Fruit fly (Drosophila melanogaster) whole organism, embryonic: ENCODE results near the gene CG5013.

Experiments used
- Blimp-1 ChIP-seq: fragments of 200-800 bp; sonication (Bioruptor generic); optimal IDR thresholded peaks from 3 replicates; lab custom pipeline; 2018; ENCODE audit warnings: missing biosample characterization, missing genetic modification characterization, mild to moderate bottlenecking, moderate library complexity, missing genetic modification reagents
- CG10979 ChIP-seq: fragments of 200-800 bp; sonication (Bioruptor generic); optimal IDR thresholded peaks from 2 replicates; lab custom pipeline; 2018; ENCODE audit warnings: missing biosample characterization, mild to moderate bottlenecking, missing genetic modification characterization, moderate library complexity
- CG11398 ChIP-seq: fragments of 200-800 bp; sonication (Bioruptor generic); optimal IDR thresholded peaks from 2 replicates; lab custom pipeline; 2016; ENCODE audit warnings: missing biosample characterization, missing genetic modification characterization
- CG11560 ChIP-seq: fragments of 200-800 bp; sonication (Bioruptor generic); IDR thresholded peaks from 3 replicates; pipeline ENCODE4 v1.3.6; 2022; ENCODE audit warnings: missing biosample characterization, missing genetic modification characterization
- CG11696 ChIP-seq: fragments of 200-800 bp; sonication (Bioruptor generic); IDR thresholded peaks from 2 replicates; pipeline ENCODE4 v1.3.6; 2022; ENCODE audit warnings: missing biosample characterization, missing genetic modification characterization
- CG12104 ChIP-seq: fragments of 200-800 bp; sonication (Bioruptor generic); optimal IDR thresholded peaks from 3 replicates; lab custom pipeline; 2016; ENCODE audit warnings: missing biosample characterization, missing genetic modification characterization
- CG12219 ChIP-seq: fragments of 200-800 bp; sonication (Bioruptor generic); optimal IDR thresholded peaks from 3 replicates; lab custom pipeline; 2018; ENCODE audit warnings: missing biosample characterization, mild to moderate bottlenecking, missing genetic modification characterization
- CG12769 ChIP-seq: fragments of 200-800 bp; sonication (Bioruptor generic); optimal IDR thresholded peaks from 2 replicates; lab custom pipeline; 2019; ENCODE audit warnings: missing biosample characterization, mild to moderate bottlenecking, missing genetic modification characterization, moderate library complexity
- CG13424 ChIP-seq: fragments of 200-800 bp; sonication (Bioruptor generic); optimal IDR thresholded peaks from 2 replicates; lab custom pipeline; 2019; ENCODE audit warnings: missing biosample characterization, mild to moderate bottlenecking, missing genetic modification characterization, moderate library complexity
- CG14710 ChIP-seq: fragments of 200-800 bp; sonication (Bioruptor generic); optimal IDR thresholded peaks from 3 replicates; lab custom pipeline; 2019; ENCODE audit warnings: missing biosample characterization, mild to moderate bottlenecking, missing genetic modification characterization, moderate library complexity
- CG15269 ChIP-seq: fragments of 200-800 bp; sonication (Bioruptor generic); optimal IDR thresholded peaks from 2 replicates; lab custom pipeline; 2018; ENCODE audit warnings: missing biosample characterization, mild to moderate bottlenecking, missing genetic modification characterization, moderate library complexity
- CG17568 ChIP-seq: fragments of 200-800 bp; sonication (Bioruptor generic); optimal IDR thresholded peaks from 2 replicates; lab custom pipeline; 2018; ENCODE audit warnings: missing biosample characterization, mild to moderate bottlenecking, missing genetic modification characterization, moderate library complexity
- CG18476 ChIP-seq: fragments of 200-800 bp; sonication (Bioruptor generic); optimal IDR thresholded peaks from 2 replicates; lab custom pipeline; 2016; ENCODE audit warnings: missing biosample characterization, mild to moderate bottlenecking, missing genetic modification characterization
- CG2678 ChIP-seq: fragments of 200-800 bp; sonication (Bioruptor generic); optimal IDR thresholded peaks from 3 replicates; lab custom pipeline; 2019; ENCODE audit warnings: missing biosample characterization, mild to moderate bottlenecking, missing genetic modification characterization, moderate library complexity
- CG31441 ChIP-seq: fragments of 200-800 bp; sonication (Bioruptor generic); IDR thresholded peaks from 2 replicates; pipeline ENCODE4 v1.3.6; 2022; ENCODE audit warnings: missing biosample characterization, missing genetic modification characterization
- CG42726 ChIP-seq: fragments of 200-800 bp; sonication (Bioruptor generic); IDR thresholded peaks from 2 replicates; pipeline ENCODE4 v1.3.6; 2022; ENCODE audit warnings: missing biosample characterization, missing genetic modification characterization; ENCODE audit not compliant: partially characterized antibody
- CG5180 ChIP-seq: fragments of 200-800 bp; sonication (Bioruptor generic); optimal IDR thresholded peaks from 3 replicates; lab custom pipeline; 2017; ENCODE audit warnings: missing biosample characterization, missing genetic modification characterization, mild to moderate bottlenecking, moderate library complexity, missing genetic modification reagents
- CG6813 ChIP-seq: fragments of 200-800 bp; sonication (Bioruptor generic); optimal IDR thresholded peaks from 2 replicates; lab custom pipeline; 2017; ENCODE audit warnings: missing biosample characterization, missing genetic modification characterization, mild to moderate bottlenecking, moderate library complexity, missing genetic modification reagents
- CG6854 ChIP-seq: fragments of 200-800 bp; sonication (Bioruptor generic); optimal IDR thresholded peaks from 3 replicates; lab custom pipeline; 2017; ENCODE audit warnings: missing biosample characterization, mild to moderate bottlenecking, missing genetic modification characterization
- CG7556 ChIP-seq: fragments of 200-800 bp; sonication (Bioruptor generic); optimal IDR thresholded peaks from 2 replicates; lab custom pipeline; 2017; ENCODE audit warnings: missing biosample characterization, mild to moderate bottlenecking, missing genetic modification characterization
- CG8388 ChIP-seq: fragments of 200-800 bp; sonication (Bioruptor generic); optimal IDR thresholded peaks from 2 replicates; lab custom pipeline; 2019; ENCODE audit warnings: missing biosample characterization, mild to moderate bottlenecking, missing genetic modification characterization, moderate library complexity
- CG8765 ChIP-seq: fragments of 200-800 bp; sonication (Bioruptor generic); IDR thresholded peaks from 2 replicates; pipeline ENCODE4 v1.3.6; 2022; ENCODE audit warnings: missing biosample characterization, missing genetic modification characterization
- Fer1 ChIP-seq: fragments of 200-800 bp; sonication (Bioruptor generic); optimal IDR thresholded peaks from 2 replicates; lab custom pipeline; 2017; ENCODE audit warnings: missing biosample characterization, mild to moderate bottlenecking, missing genetic modification characterization
- Fer3 ChIP-seq: fragments of 200-800 bp; sonication (Bioruptor generic); optimal IDR thresholded peaks from 2 replicates; lab custom pipeline; 2018; ENCODE audit warnings: missing biosample characterization, mild to moderate bottlenecking, missing genetic modification characterization, moderate library complexity
- HLH54F ChIP-seq: fragments of 200-800 bp; sonication (Bioruptor generic); optimal IDR thresholded peaks from 3 replicates; lab custom pipeline; 2016; ENCODE audit warnings: missing biosample characterization, missing genetic modification characterization
- Hr39 ChIP-seq: fragments of >200 bp; optimal IDR thresholded peaks from 2 replicates; lab custom pipeline; 2017
- Lim3 ChIP-seq: fragments of 200-800 bp; sonication (Bioruptor generic); IDR thresholded peaks from 2 replicates; pipeline ENCODE4 v1.3.6; 2022; ENCODE audit warnings: missing biosample characterization, missing genetic modification characterization
- MESR4 ChIP-seq: fragments of 200-800 bp; sonication (Bioruptor generic); optimal IDR thresholded peaks from 2 replicates; lab custom pipeline; 2018; ENCODE audit warnings: missing biosample characterization, mild to moderate bottlenecking, missing genetic modification characterization, moderate library complexity
- Nf-YB ChIP-seq: fragments of 200-800 bp; sonication (Bioruptor generic); optimal IDR thresholded peaks from 3 replicates; lab custom pipeline; 2019; ENCODE audit warnings: missing biosample characterization, mild to moderate bottlenecking, missing genetic modification characterization, moderate library complexity
- Rfx ChIP-seq: fragments of 200-800 bp; sonication (Bioruptor generic); IDR thresholded peaks from 2 replicates; pipeline ENCODE4 v1.3.6; 2022; ENCODE audit warnings: missing biosample characterization, missing genetic modification characterization
- Sox100B ChIP-seq: fragments of 200-800 bp; sonication (Bioruptor generic); optimal IDR thresholded peaks from 3 replicates; lab custom pipeline; 2018; ENCODE audit warnings: missing biosample characterization, mild to moderate bottlenecking, missing genetic modification characterization
- ac ChIP-seq: fragments of 200-800 bp; sonication (Bioruptor generic); optimal IDR thresholded peaks from 3 replicates; lab custom pipeline; 2017; ENCODE audit warnings: missing biosample characterization, mild to moderate bottlenecking, missing genetic modification characterization
- aop ChIP-seq: fragments of 200-800 bp; sonication (Bioruptor generic); IDR thresholded peaks from 2 replicates; pipeline ENCODE4 v1.3.6; 2022; ENCODE audit warnings: missing biosample characterization, missing genetic modification characterization
- bsh ChIP-seq, 2 experiments: fragments of 200-800 bp; sonication (Bioruptor generic); optimal IDR thresholded peaks; 2 replicates each; lab custom pipeline; 2017 to 2018; ENCODE audit warnings: mild to moderate bottlenecking in 2 of 2, missing biosample characterization in 2 of 2, missing genetic modification characterization in 2 of 2, moderate library complexity in 1 of 2
- croc ChIP-seq: fragments of 200-800 bp; sonication (Bioruptor generic); conservative IDR thresholded peaks from 3 replicates; pipeline ENCODE4 v1.3.6; 2022; ENCODE audit warnings: missing biosample characterization, missing genetic modification characterization
- disco-r ChIP-seq: fragments of 200-800 bp; sonication (Bioruptor generic); optimal IDR thresholded peaks from 2 replicates; lab custom pipeline; 2016; ENCODE audit warnings: missing biosample characterization, missing genetic modification characterization
- dmrt11E ChIP-seq: fragments of 200-800 bp; sonication (Bioruptor generic); optimal IDR thresholded peaks from 3 replicates; lab custom pipeline; 2018; ENCODE audit warnings: missing biosample characterization, mild to moderate bottlenecking, missing genetic modification characterization, moderate library complexity
- fd64A ChIP-seq: fragments of 200-800 bp; sonication (Bioruptor generic); optimal IDR thresholded peaks from 3 replicates; lab custom pipeline; 2018; ENCODE audit warnings: missing biosample characterization, mild to moderate bottlenecking, missing genetic modification characterization
- gce ChIP-seq: fragments of 200-800 bp; sonication (Bioruptor generic); IDR thresholded peaks from 3 replicates; pipeline ENCODE4 v1.3.6; 2022; ENCODE audit warnings: missing biosample characterization, missing genetic modification characterization
- gcm ChIP-seq: fragments of 200-800 bp; sonication (Bioruptor generic); optimal IDR thresholded peaks from 2 replicates; lab custom pipeline; 2019; ENCODE audit warnings: missing biosample characterization, mild to moderate bottlenecking, missing genetic modification characterization, moderate library complexity
- ind ChIP-seq: fragments of 200-800 bp; sonication (Bioruptor generic); optimal IDR thresholded peaks from 3 replicates; lab custom pipeline; 2016; ENCODE audit warnings: missing biosample characterization, missing genetic modification characterization
- insv ChIP-seq, 2 experiments: fragments of 200-800 bp; sonication (Bioruptor generic); optimal IDR thresholded peaks; 3 replicates each; lab custom pipeline; 2016 to 2018; ENCODE audit warnings: missing biosample characterization in 2 of 2, missing genetic modification characterization in 2 of 2
- lola ChIP-seq, 3 experiments: fragments of >200 bp in 2 of 3; fragments of 200-800 bp in 1 of 3; sonication (Bioruptor generic) in 1 of 3; optimal IDR thresholded peaks; 2 replicates each; lab custom pipeline; 2017 to 2019; ENCODE audit warnings: missing biosample characterization in 3 of 3, missing genetic modification characterization in 3 of 3, mild to moderate bottlenecking in 1 of 3, moderate library complexity in 1 of 3
- onecut ChIP-seq: fragments of 200-800 bp; sonication (Bioruptor generic); IDR thresholded peaks from 2 replicates; pipeline ENCODE4 v1.3.6; 2022; ENCODE audit warnings: missing biosample characterization, missing genetic modification characterization
- schlank ChIP-seq: fragments of 200-800 bp; sonication (Bioruptor generic); optimal IDR thresholded peaks from 2 replicates; lab custom pipeline; 2018; ENCODE audit warnings: missing biosample characterization, mild to moderate bottlenecking, missing genetic modification characterization
- sens-2 ChIP-seq: fragments of 200-800 bp; sonication (Bioruptor generic); IDR thresholded peaks from 2 replicates; pipeline ENCODE4 v1.3.6; 2022; ENCODE audit warnings: missing biosample characterization, missing genetic modification characterization
- tin ChIP-seq: fragments of 200-800 bp; sonication (Bioruptor generic); optimal IDR thresholded peaks from 3 replicates; lab custom pipeline; 2016; ENCODE audit warnings: missing biosample characterization, missing genetic modification characterization
- trh ChIP-seq: fragments of 200-800 bp; sonication (Bioruptor generic); optimal IDR thresholded peaks from 2 replicates; lab custom pipeline; 2016; ENCODE audit warnings: missing biosample characterization, missing genetic modification characterization
- tx ChIP-seq: fragments of 200-800 bp; sonication (Bioruptor generic); optimal IDR thresholded peaks from 2 replicates; lab custom pipeline; 2016; ENCODE audit warnings: missing biosample characterization, missing genetic modification characterization
- vvl ChIP-seq: fragments of 200-800 bp; sonication (Bioruptor generic); IDR thresholded peaks from 2 replicates; pipeline ENCODE4 v1.3.6; 2022; ENCODE audit warnings: missing biosample characterization, missing genetic modification characterization

The CG5013 gene

DNA sequence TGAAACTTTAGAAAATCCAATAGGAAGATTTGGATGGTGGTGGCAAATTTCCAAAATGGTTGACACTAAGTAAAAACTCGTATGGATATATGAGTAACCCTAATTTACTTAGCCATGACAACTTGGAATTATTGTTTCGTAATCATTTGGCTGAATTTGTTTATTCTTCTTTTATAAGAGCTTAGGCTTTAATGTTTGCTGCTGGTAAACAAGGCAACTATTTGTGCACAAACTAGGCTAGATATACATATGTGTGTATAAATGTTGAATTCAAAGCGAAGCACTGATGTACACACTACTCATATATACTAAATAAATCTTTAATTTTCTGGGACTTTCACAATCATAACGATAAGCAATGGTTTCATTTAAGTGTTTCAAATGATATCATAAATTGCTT lies 43.5 kb upstream of the CG5013 start (continued):
- TF ChIP-seq Fer3 (tag; lab: Kevin White, UChicago) (peak; percentile 51), Lim3 (GFP tag; lab: Robert Waterston, UW) (no peak), vvl (GFP tag; lab: Robert Waterston, UW) (no peak), CG11560 (tag; lab: Robert Waterston, UW) (no peak), gcm (GFP tag; lab: Kevin White, UChicago) (peak; percentile 33), Blimp-1 (GFP tag; lab: Kevin White, UChicago) (peak; percentile 65), CG15269 (peak; percentile 38), sens-2 (GFP tag; lab: Robert Waterston, UW) (no peak), schlank (tag; lab: Kevin White, UChicago) (peak; percentile 44), CG2678 (tag; lab: Kevin White, UChicago) (peak; percentile 74), aop (no peak), Rfx (GFP tag; lab: Robert Waterston, UW) (no peak), HLH54F (GFP tag; lab: Kevin White, UChicago) (no peak), CG12769 (tag; lab: Kevin White, UChicago) (peak; percentile 28), fd64A (GFP tag; lab: Kevin White, UChicago) (peak; percentile 73), CG10979 (no peak), CG12104 (GFP tag; lab: Kevin White, UChicago) (no peak), CG18476 (GFP tag; lab: Kevin White, UChicago) (peak; percentile 4), CG5180 (GFP tag; lab: Kevin White, UChicago) (peak; percentile 41), CG31441 (peak; percentile 38; the same call in 1 of the 2 replicates), disco-r (GFP tag; lab: Kevin White, UChicago) (no peak), CG11696 (no peak), insv (GFP tag; optimal IDR thresholded peaks at IDR 0.05; lab: Kevin White, UChicago) (peak in 1 of 2 experiments; percentile 10), bsh (GFP tag; optimal IDR thresholded peaks at IDR 0.05; lab: Kevin White, UChicago) (peak in 1 of 2 experiments; percentile 68), MESR4 (GFP tag; lab: Kevin White, UChicago) (no peak), Fer1 (GFP tag; lab: Kevin White, UChicago) (peak; percentile 58), CG6854 (GFP tag; lab: Kevin White, UChicago) (no peak), CG17568 (peak; percentile 78), ind (no peak), CG8765 (GFP tag; lab: Robert Waterston, UW) (no peak), onecut (0 out of 2 replicates have a peak, but pooled peaks have one; percentile 14), lola (GFP tag; optimal IDR thresholded peaks at IDR 0.05; lab: Kevin White, UChicago) (no peak), Hr39 (no peak), CG13424 (peak; percentile 51), CG11398 (GFP tag; lab: Kevin White, UChicago) (no peak), dmrt11E (peak; percentile 37), tin (GFP tag; lab: Kevin White, UChicago) (no peak), CG42726 (GFP tag; lab: Robert Waterston, UW) (no peak), CG7556 (peak; percentile 25), CG8388 (peak; percentile 1), gce (GFP tag; lab: Robert Waterston, UW) (no peak), CG12219 (GFP tag; lab: Kevin White, UChicago) (peak; percentile 36), trh (no peak), Nf-YB (GFP tag; lab: Kevin White, UChicago) (peak; percentile 42), ac (GFP tag; lab: Kevin White, UChicago) (peak; percentile 8), CG14710 (tag; lab: Kevin White, UChicago) (peak; percentile 41), CG6813 (GFP tag; lab: Kevin White, UChicago) (peak; percentile 70), croc (GFP tag; lab: Robert Waterston, UW) (no peak), tx (GFP tag; lab: Kevin White, UChicago) (no peak), Sox100B (GFP tag; lab: Kevin White, UChicago) (peak; percentile 57)
